Worm (Caenorhabditis elegans) whole organism, early embryonic: ENCODE measurements around the gene B0432.10.

Source experiments
- aly-1 ChIP-seq: sonication (generic microtip); optimal IDR thresholded peaks from 2 replicates; lab custom pipeline; 2016; ENCODE audit warnings: missing genetic modification characterization, missing compliant biosample characterization
- ceh-13 ChIP-seq: fragments of 200-800 bp; sonication (Bioruptor generic); optimal IDR thresholded peaks from 2 replicates; lab custom pipeline; 2018; ENCODE audit warnings: mild to moderate bottlenecking, missing genetic modification characterization, missing compliant biosample characterization
- ets-7 ChIP-seq: sonication (generic microtip); optimal IDR thresholded peaks from 2 replicates; lab custom pipeline; 2016; ENCODE audit warnings: missing genotype, missing genetic modification characterization, missing compliant biosample characterization
- flt-1 ChIP-seq: fragments of 200-800 bp; sonication (Bioruptor generic); IDR thresholded peaks from 2 replicates; pipeline ENCODE4 v1.3.6; 2022; ENCODE audit warnings: missing genetic modification characterization, missing compliant biosample characterization
- hmg-4 ChIP-seq: fragments of 200-800 bp; sonication (Bioruptor generic); optimal IDR thresholded peaks from 2 replicates; lab custom pipeline; 2018; ENCODE audit warnings: mild to moderate bottlenecking, missing genetic modification characterization, missing compliant biosample characterization
- hnd-1 ChIP-seq: sonication (generic microtip); optimal IDR thresholded peaks from 2 replicates; lab custom pipeline; 2016; ENCODE audit warnings: missing genetic modification characterization, missing compliant biosample characterization
- pes-1 ChIP-seq: fragments of 200-800 bp; sonication (Bioruptor generic); IDR thresholded peaks from 2 replicates; pipeline ENCODE4 v1.3.6; 2022; ENCODE audit warnings: missing genetic modification reagents, missing genetic modification characterization, missing compliant biosample characterization
- scrt-1 ChIP-seq: fragments of 200-800 bp; sonication (Bioruptor generic); IDR thresholded peaks from 2 replicates; pipeline ENCODE4 v1.3.6; 2022; ENCODE audit warnings: missing genetic modification characterization, missing compliant biosample characterization
- sea-1 ChIP-seq: fragments of 200-800 bp; sonication (Bioruptor generic); conservative IDR thresholded peaks from 2 replicates; pipeline ENCODE4 v1.3.6; 2022; ENCODE audit warnings: missing genetic modification characterization, missing compliant biosample characterization
- tbx-11 ChIP-seq: fragments of 200-800 bp; sonication (Bioruptor generic); IDR thresholded peaks from 2 replicates; pipeline ENCODE4 v1.3.6; 2022; ENCODE audit warnings: missing genetic modification characterization, missing compliant biosample characterization

ce11 chrII:307154-307553 is 21.1 kb upstream of the B0432.10 start, which contains the start of gene K01A2.4:
- no peak for TF ChIP-seq pes-1 (GFP tag; lab: Robert Waterston, UW)
- no peak for TF ChIP-seq tbx-11 (GFP tag; lab: Robert Waterston, UW)
- TF ChIP-seq ceh-13 (GFP tag; lab: Kevin White, UChicago), result no peak
- TF ChIP-seq hmg-4 (GFP tag; lab: Kevin White, UChicago), result no peak
- TF ChIP-seq flt-1 (GFP tag; lab: Robert Waterston, UW), result no peak
- TF ChIP-seq ets-7 (tag; lab: Kevin White, UChicago), result no peak
- no peak for TF ChIP-seq aly-1 (tag; lab: Kevin White, UChicago)
- no peak for TF ChIP-seq sea-1 (GFP tag; lab: Robert Waterston, UW)
- TF ChIP-seq hnd-1 (tag; lab: Kevin White, UChicago), result no peak
- TF ChIP-seq scrt-1 (GFP tag; lab: Robert Waterston, UW), result no peak
